Worm (Caenorhabditis elegans): Measurements from ENCODE around the gene prmt-1.

DNA sequence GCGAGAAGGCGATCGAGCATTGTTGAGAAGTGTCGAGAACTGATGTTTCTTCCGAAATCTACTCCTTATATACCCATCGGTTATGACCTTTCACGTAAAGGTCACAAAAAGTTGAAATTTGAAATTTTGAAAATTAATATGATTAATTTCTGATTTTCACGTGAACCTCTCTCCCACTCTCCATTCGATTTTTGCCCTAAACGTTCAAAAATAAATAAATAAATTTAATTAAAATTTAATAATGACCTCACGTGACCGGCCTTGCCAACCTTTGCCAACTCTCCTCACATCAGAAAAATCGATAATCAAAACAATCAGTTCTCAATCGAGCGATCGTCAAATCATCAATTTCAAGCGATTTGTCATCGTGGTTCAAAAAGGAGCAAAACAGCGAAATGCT is 47.9 kb upstream of the prmt-1 start, which contains the start of gene Y113G7C.1:
- no peak for TF ChIP-seq him-1 (tag; optimal IDR thresholded peaks at IDR 0.05)
- TF ChIP-seq W03F9.2 (tag; optimal IDR thresholded peaks at IDR 0.05): no peak
- TF ChIP-seq dao-5 (tag; optimal IDR thresholded peaks at IDR 0.05): no peak
